Worm (Caenorhabditis elegans): ENCODE results near the gene rsa-2.

Gene rsa-2

ce11 chrIII:11113845-11114244 is 50.6 kb downstream of the rsa-2 start:
- TF ChIP-seq D2030.7 (GFP tag; IDR thresholded peaks at IDR 0.05) (peak; percentile 24; the same call in 1 of the 2 replicates), F33H1.4 (GFP tag; IDR thresholded peaks at IDR 0.05) (peak; percentile 64), sea-2 (GFP tag; IDR thresholded peaks at IDR 0.05) (no peak), ama-1 (optimal IDR thresholded peaks at IDR 0.05) (no peak), ama-1 (GFP tag; optimal IDR thresholded peaks at IDR 0.05) (no peak), xnd-1 (tag; optimal IDR thresholded peaks at IDR 0.05) (peak; percentile 39), madf-6 (GFP tag; IDR thresholded peaks at IDR 0.05) (peak; percentile 40; the same call in 1 of the 2 replicates), lin-54 (GFP tag; optimal IDR thresholded peaks at IDR 0.05) (peak; percentile 1), lsl-1 (GFP tag; optimal IDR thresholded peaks at IDR 0.05) (peak; percentile 52)

ce11 chrIII:11115956-11116355 is 52.7 kb downstream of the rsa-2 start:
- no peak for TF ChIP-seq ceh-91 (GFP tag; IDR thresholded peaks at IDR 0.05)
- TF ChIP-seq lsy-27 (tag; optimal IDR thresholded peaks at IDR 0.05; ENCODE audit: borderline replicate concordance, insufficient read depth), result no peak
- TF ChIP-seq K11D2.4 (GFP tag; IDR thresholded peaks at IDR 0.05), result no peak
- no peak for TF ChIP-seq ceh-79 (tag; optimal IDR thresholded peaks at IDR 0.05)
- no peak for TF ChIP-seq unc-62 (GFP tag; optimal IDR thresholded peaks at IDR 0.05)
- TF ChIP-seq mel-28 (tag; optimal IDR thresholded peaks at IDR 0.05; ENCODE audit: borderline replicate concordance), result no peak
- TF ChIP-seq lin-35 (GFP tag; optimal IDR thresholded peaks at IDR 0.05), result no peak
- TF ChIP-seq zim-3 (tag; optimal IDR thresholded peaks at IDR 0.05), result no peak
- no peak for TF ChIP-seq hmg-1.2 (GFP tag; IDR thresholded peaks at IDR 0.05)
- no peak for TF ChIP-seq pha-4 (tag; optimal IDR thresholded peaks at IDR 0.05)
- no peak for TF ChIP-seq let-607 (tag; optimal IDR thresholded peaks at IDR 0.05)

- TF ChIP-seq hmg-20 (GFP tag; IDR thresholded peaks at IDR 0.05), result 0 out of 2 replicates have a peak, but pooled peaks have one; percentile 51
- TF ChIP-seq snpc-3.4 (tag; optimal IDR thresholded peaks at IDR 0.05), result peak; percentile 87
- peak; percentile 76 for TF ChIP-seq madf-3 (GFP tag; IDR thresholded peaks at IDR 0.05)
- peak; percentile 39 for TF ChIP-seq efl-1 (GFP tag; optimal IDR thresholded peaks at IDR 0.05)
- peak; percentile 22 for TF ChIP-seq madf-8 (GFP tag; conservative IDR thresholded peaks at IDR 0.05)
- TF ChIP-seq madf-6 (GFP tag; IDR thresholded peaks at IDR 0.05), result peak; percentile 86
- peak; percentile 41 for TF ChIP-seq xnd-1 (tag; optimal IDR thresholded peaks at IDR 0.05)
- TF ChIP-seq F33H1.4 (GFP tag; IDR thresholded peaks at IDR 0.05), result peak; percentile 53
- 0 out of 2 replicates have a peak, but pooled peaks have one; percentile 19 for TF ChIP-seq Y53F4B.3 (GFP tag; IDR thresholded peaks at IDR 0.05)
- TF ChIP-seq C17E4.6 (GFP tag; IDR thresholded peaks at IDR 0.05), result 0 out of 2 replicates have a peak, but pooled peaks have one; percentile 35
- 0 out of 2 replicates have a peak, but pooled peaks have one; percentile 11 for TF ChIP-seq attf-3 (GFP tag; conservative IDR thresholded peaks at IDR 0.05)
- TF ChIP-seq snpc-4 (GFP tag; optimal IDR thresholded peaks at IDR 0.05), result peak; percentile 89
- peak; percentile 78 to 97 (median 94) for TF ChIP-seq snpc-4 (tag; optimal IDR thresholded peaks at IDR 0.05)
- TF ChIP-seq ceh-58 (GFP tag; IDR thresholded peaks at IDR 0.05), result 0 out of 2 replicates have a peak, but pooled peaks have one; percentile 21
- peak; percentile 53 for TF ChIP-seq lsl-1 (GFP tag; optimal IDR thresholded peaks at IDR 0.05)
- peak; percentile 98 for TF ChIP-seq D2030.7 (GFP tag; IDR thresholded peaks at IDR 0.05)
- peak; percentile 72 for TF ChIP-seq mcd-1 (GFP tag; IDR thresholded peaks at IDR 0.05)
- peak; percentile 87 for TF ChIP-seq ceh-100 (GFP tag; IDR thresholded peaks at IDR 0.05)
- TF ChIP-seq ekl-4 (GFP tag; IDR thresholded peaks at IDR 0.05), result peak; percentile 76; the same call in 1 of the 2 replicates
- TF ChIP-seq nfyb-1 (GFP tag; IDR thresholded peaks at IDR 0.05), result peak; percentile 71
- TF ChIP-seq lin-26 (GFP tag; IDR thresholded peaks at IDR 0.05), result peak; percentile 49; the same call in 1 of the 2 replicates
- peak; percentile 51 for TF ChIP-seq lin-54 (GFP tag; optimal IDR thresholded peaks at IDR 0.05)
- TF ChIP-seq F39B2.1 (GFP tag; IDR thresholded peaks at IDR 0.05), result peak; percentile 56; the same call in 1 of the 2 replicates
- TF ChIP-seq dox-1 (GFP tag; IDR thresholded peaks at IDR 0.05), result peak; percentile 61
- peak; percentile 83 for TF ChIP-seq rcor-1 (GFP tag; IDR thresholded peaks at IDR 0.05)
- peak; percentile 91 for TF ChIP-seq snpc-1.1 (tag; optimal IDR thresholded peaks at IDR 0.05; ENCODE audit: insufficient read depth)
- TF ChIP-seq Y56A3A.18 (GFP tag; IDR thresholded peaks at IDR 0.05), result 0 out of 2 replicates have a peak, but pooled peaks have one; percentile 56
- 0 out of 2 replicates have a peak, but pooled peaks have one; percentile 73 for TF ChIP-seq Y53G8AR.9 (GFP tag; conservative IDR thresholded peaks at IDR 0.05)
- TF ChIP-seq hmg-1.2 (GFP tag; IDR thresholded peaks at IDR 0.05), result peak; percentile 74
- peak; percentile 92 for TF ChIP-seq attf-6 (GFP tag; IDR thresholded peaks at IDR 0.05)
- TF ChIP-seq hsf-1 (GFP tag; IDR thresholded peaks at IDR 0.05), result peak; percentile 74; the same call in 1 of the 2 replicates
Measured at ce11 chrIII:11118107-11118506, 54.8 kb downstream of the rsa-2 start.
